Fruit fly (Drosophila melanogaster) whole organism, adult: Measurements from ENCODE around the gene Mpi.

ENCODE experiments used
- CG12768 ChIP-seq: fragments of 200-800 bp; sonication (Bioruptor generic); optimal IDR thresholded peaks from 2 replicates; lab custom pipeline; 2017; ENCODE audit warnings: missing biosample characterization, missing genetic modification characterization, mild to moderate bottlenecking, moderate library complexity, missing genetic modification reagents
- CG1620 ChIP-seq: fragments of 200-800 bp; sonication (Bioruptor generic); optimal IDR thresholded peaks from 2 replicates; lab custom pipeline; 2016; ENCODE audit warnings: missing biosample characterization, missing genetic modification characterization
- CG33017 ChIP-seq: fragments of 200-800 bp; sonication (Bioruptor generic); optimal IDR thresholded peaks from 2 replicates; lab custom pipeline; 2018; ENCODE audit warnings: missing biosample characterization, mild to moderate bottlenecking, missing genetic modification characterization, moderate library complexity
- Clk ChIP-seq: fragments of 200-800 bp; sonication (Bioruptor generic); optimal IDR thresholded peaks from 2 replicates; lab custom pipeline; 2017; ENCODE audit warnings: missing biosample characterization, missing genetic modification characterization
- Crg-1 ChIP-seq: fragments of 200-800 bp; sonication (Bioruptor generic); optimal IDR thresholded peaks from 2 replicates; lab custom pipeline; 2016; ENCODE audit warnings: missing biosample characterization, missing genetic modification characterization
- cnc ChIP-seq, 2 experiments: fragments of >200 bp; optimal IDR thresholded peaks; 2 replicates each; lab custom pipeline; 2017
- kay ChIP-seq: fragments of 200-800 bp; sonication (Bioruptor generic); peaks from one replicate; lab custom pipeline; 2016; ENCODE audit warnings: missing biosample characterization, missing genetic modification characterization, borderline replicate concordance
- pad ChIP-seq: fragments of 200-800 bp; sonication (Bioruptor generic); optimal IDR thresholded peaks from 3 replicates; lab custom pipeline; 2017; ENCODE audit warnings: missing biosample characterization, missing genetic modification characterization, mild to moderate bottlenecking, moderate library complexity, missing genetic modification reagents
- toe ChIP-seq: fragments of 200-800 bp; sonication (Bioruptor generic); optimal IDR thresholded peaks from 2 replicates; lab custom pipeline; 2016; ENCODE audit warnings: missing biosample characterization, missing genetic modification characterization

DNA sequence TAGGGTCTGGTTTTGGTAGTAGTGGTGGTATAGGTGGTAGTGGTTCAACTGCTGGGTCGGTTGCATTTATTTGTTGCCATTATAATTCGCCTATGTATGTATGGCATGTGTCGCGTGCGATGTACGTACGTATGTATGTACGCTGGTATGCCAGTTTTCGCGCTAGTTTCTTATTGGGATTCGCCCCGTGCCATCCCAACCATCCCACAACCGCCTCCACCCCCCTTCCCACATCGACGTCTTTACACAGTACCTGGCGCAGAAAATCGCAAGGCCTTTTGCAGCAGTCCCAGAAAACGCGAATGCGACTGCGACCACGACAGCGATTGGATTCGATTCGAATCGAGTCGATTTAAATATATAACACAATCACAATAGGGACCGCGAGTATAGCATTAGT is 49.2 kb upstream of the Mpi start:
- no peak for TF ChIP-seq CG1620
- no peak for TF ChIP-seq cnc (optimal IDR thresholded peaks at IDR 0.05; lab: Kevin White, UChicago)
- no peak for TF ChIP-seq CG12768 (GFP tag; lab: Kevin White, UChicago)
- TF ChIP-seq Clk: no peak
- TF ChIP-seq toe: no peak
- TF ChIP-seq kay (GFP tag; lab: Kevin White, UChicago): no peak
- no peak for TF ChIP-seq CG33017
- no peak for TF ChIP-seq Crg-1 (GFP tag; lab: Kevin White, UChicago)
- TF ChIP-seq pad (GFP tag; lab: Kevin White, UChicago): no peak
